Worm (Caenorhabditis elegans) whole organism, L4 larva: Measurements from ENCODE around the gene acs-9.

Experiments
- F37D6.2 ChIP-seq: sonication (generic microtip); optimal IDR thresholded peaks from 2 replicates; lab custom pipeline; 2016; ENCODE audit warnings: mild to moderate bottlenecking, missing genetic modification characterization, missing compliant biosample characterization
- fkh-10 ChIP-seq: fragments of 150-350 bp; optimal IDR thresholded peaks from 2 replicates; lab custom pipeline; 2014; ENCODE audit warnings: missing biosample characterization, missing genetic modification reagents, missing genetic modification characterization
- gei-8 ChIP-seq: fragments of 200-800 bp; sonication (Bioruptor generic); optimal IDR thresholded peaks from 2 replicates; lab custom pipeline; 2018; ENCODE audit warnings: mild to moderate bottlenecking, missing genetic modification characterization, missing compliant biosample characterization
- hlh-30 ChIP-seq: sonication (generic microtip); optimal IDR thresholded peaks from 2 replicates; lab custom pipeline; 2017; ENCODE audit warnings: antibody characterized with exemption, mild to moderate bottlenecking, missing genetic modification characterization, missing compliant biosample characterization; ENCODE audit not compliant: insufficient read depth
- lsy-2 ChIP-seq, 2 experiments: fragments of 150-350 bp in 1 of 2; sonication (generic microtip) in 1 of 2; optimal IDR thresholded peaks; 2 replicates each; lab custom pipeline; 2014 to 2017; ENCODE audit warnings: missing biosample characterization in 2 of 2, missing genetic modification characterization in 2 of 2
- mdl-1 ChIP-seq, 2 experiments: fragments of 150-350 bp in 1 of 2; sonication (generic microtip) in 1 of 2; optimal IDR thresholded peaks; 2 replicates each; lab custom pipeline; 2014 to 2017; ENCODE audit warnings: missing biosample characterization in 2 of 2, missing genetic modification characterization in 2 of 2
- nhr-237 ChIP-seq: sonication (generic microtip); optimal IDR thresholded peaks from 2 replicates; lab custom pipeline; 2017; ENCODE audit warnings: missing biosample characterization, missing genetic modification characterization
- nhr-25 ChIP-seq: sonication (generic microtip); optimal IDR thresholded peaks from 2 replicates; lab custom pipeline; 2017; ENCODE audit warnings: missing genetic modification characterization, mild to moderate bottlenecking, missing compliant biosample characterization, antibody characterized with exemption, moderate library complexity, borderline replicate concordance; ENCODE audit not compliant: insufficient read depth
- snpc-1.2 ChIP-seq: fragments of 200-800 bp; sonication (Bioruptor generic); IDR thresholded peaks from 2 replicates; pipeline ENCODE4 v1.3.6; 2022; ENCODE audit warnings: missing genetic modification reagents, missing genetic modification characterization, missing compliant biosample characterization
- snpc-4 ChIP-seq: fragments of 150-350 bp; optimal IDR thresholded peaks from 2 replicates; lab custom pipeline; 2014; ENCODE audit warnings: missing biosample characterization, missing genetic modification characterization
- ztf-11 ChIP-seq: fragments of 150-350 bp; optimal IDR thresholded peaks from 2 replicates; lab custom pipeline; 2014; ENCODE audit warnings: missing biosample characterization, missing genetic modification characterization

DNA sequence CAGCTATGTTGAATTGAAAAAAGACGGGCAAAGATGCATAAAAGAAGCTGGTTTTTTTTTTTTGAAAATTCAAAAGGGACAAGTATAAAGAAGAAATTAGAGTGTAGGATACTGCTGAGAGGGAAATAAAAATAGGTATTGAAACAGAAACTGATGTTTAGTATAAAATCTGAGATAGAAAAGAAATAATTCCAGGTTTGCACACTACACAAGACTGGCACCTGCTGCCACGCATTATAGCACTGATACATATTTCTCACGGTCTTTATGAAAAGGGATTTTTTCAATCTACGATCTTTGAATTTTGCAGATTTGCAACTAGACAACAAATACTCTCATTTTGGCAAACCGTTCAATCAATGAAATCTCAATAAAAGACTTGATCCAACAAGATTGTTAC is 17.0 kb downstream of the acs-9 start:
- TF ChIP-seq fkh-10: no peak
- no peak for TF ChIP-seq hlh-30
- no peak for TF ChIP-seq mdl-1 (tag; optimal IDR thresholded peaks at IDR 0.05; lab: Kevin White, UChicago)
- TF ChIP-seq nhr-237 (tag; lab: Kevin White, UChicago): no peak
- no peak for TF ChIP-seq nhr-25
- TF ChIP-seq lsy-2 (tag; optimal IDR thresholded peaks at IDR 0.05; lab: Kevin White, UChicago): no peak
- TF ChIP-seq F37D6.2 (tag; lab: Kevin White, UChicago): no peak
- TF ChIP-seq gei-8 (GFP tag; lab: Kevin White, UChicago): no peak
- TF ChIP-seq snpc-4 (tag; lab: Kevin White, UChicago): no peak
- no peak for TF ChIP-seq ztf-11
- no peak for TF ChIP-seq snpc-1.2 (GFP tag; lab: Robert Waterston, UW)
